Fruit fly (Drosophila melanogaster): Measurements from ENCODE around the gene CG9356.

CG9356 gene

DNA sequence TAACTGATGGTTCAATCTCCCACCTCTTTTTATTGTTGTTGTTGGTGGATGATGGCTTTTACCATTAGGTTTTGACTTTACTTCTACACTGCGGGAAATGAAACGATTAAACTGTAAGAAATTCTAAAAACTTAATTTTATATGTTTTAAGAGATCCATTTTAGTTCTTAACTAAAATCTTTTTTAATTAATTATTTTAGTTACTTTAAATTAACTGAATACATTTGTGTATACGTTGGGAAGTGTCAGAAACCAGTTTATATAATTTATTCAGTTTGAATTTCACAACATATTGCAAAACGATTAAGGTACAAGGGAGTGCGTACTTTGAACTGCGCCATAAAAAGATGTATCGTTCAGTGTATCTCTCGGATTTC is 50.8 kb downstream of the CG9356 start (continued):
- TF ChIP-seq sens (GFP tag) (peak; percentile 97), oc (tag; optimal IDR thresholded peaks at IDR 0.05) (peak; percentile 72), Meics (GFP tag; optimal IDR thresholded peaks at IDR 0.05) (peak; percentile 87), Sox100B (GFP tag; optimal IDR thresholded peaks at IDR 0.05) (peak; percentile 91), ken (GFP tag; IDR thresholded peaks at IDR 0.05) (no peak), NFAT (GFP tag; IDR thresholded peaks at IDR 0.05) (no peak), en (GFP tag; optimal IDR thresholded peaks at IDR 0.05) (no peak), CkIIα-i1 (GFP tag; IDR thresholded peaks at IDR 0.05) (no peak), CG4820 (GFP tag; optimal IDR thresholded peaks at IDR 0.05) (peak; percentile 74), Scr (GFP tag; IDR thresholded peaks at IDR 0.05; ENCODE audit: partially characterized antibody) (no peak), CG3065 (GFP tag; optimal IDR thresholded peaks at IDR 0.05) (peak; percentile 58), CG31365 (tag; optimal IDR thresholded peaks at IDR 0.05) (no peak), seq (GFP tag; IDR thresholded peaks at IDR 0.05) (no peak), ci (GFP tag; IDR thresholded peaks at IDR 0.05) (no peak), lola (GFP tag; optimal IDR thresholded peaks at IDR 0.05) (peak in 1 of 3 experiments; percentile 89), CG9932 (GFP tag; IDR thresholded peaks at IDR 0.05) (no peak), CG5180 (GFP tag; optimal IDR thresholded peaks at IDR 0.05) (peak; percentile 64), trh (GFP tag; optimal IDR thresholded peaks at IDR 0.05) (peak; percentile 36), rib (GFP tag; IDR thresholded peaks at IDR 0.05) (no peak), grau (tag; optimal IDR thresholded peaks at IDR 0.05) (peak; percentile 89), CG17829 (tag; optimal IDR thresholded peaks at IDR 0.05) (peak; percentile 93), br (optimal IDR thresholded peaks at IDR 0.05) (no peak), Med (GFP tag) (peak; percentile 85), hkb (optimal IDR thresholded peaks at IDR 0.05) (no peak), hkb (GFP tag; IDR thresholded peaks at IDR 0.05) (no peak), B-H1 (GFP tag; IDR thresholded peaks at IDR 0.05) (no peak), CG17802 (tag; optimal IDR thresholded peaks at IDR 0.05) (peak; percentile 26), CG18476 (GFP tag; optimal IDR thresholded peaks at IDR 0.05) (peak; percentile 85), CG10431 (GFP tag; optimal IDR thresholded peaks at IDR 0.05) (peak; percentile 77), CG10979 (tag; optimal IDR thresholded peaks at IDR 0.05) (peak; percentile 93), nau (GFP tag; optimal IDR thresholded peaks at IDR 0.05) (peak; percentile 73), Max (GFP tag; optimal IDR thresholded peaks at IDR 0.05) (peak; percentile 78), NfI (GFP tag; optimal IDR thresholded peaks at IDR 0.05) (peak; percentile 83), exex (tag; optimal IDR thresholded peaks at IDR 0.05) (peak; percentile 51), fru (optimal IDR thresholded peaks at IDR 0.05) (no peak), Awh (GFP tag; IDR thresholded peaks at IDR 0.05) (no peak), CG17385 (GFP tag; optimal IDR thresholded peaks at IDR 0.05) (peak; percentile 84), CG7839 (tag; optimal IDR thresholded peaks at IDR 0.05) (peak; percentile 93), corto (GFP tag; optimal IDR thresholded peaks at IDR 0.05) (peak; percentile 46), tna (GFP tag; IDR thresholded peaks at IDR 0.05; ENCODE audit: partially characterized antibody) (no peak), Stat92E (GFP tag; optimal IDR thresholded peaks at IDR 0.05) (peak in 1 of 3 experiments; percentile 45), CG8089 (GFP tag; optimal IDR thresholded peaks at IDR 0.05) (peak; percentile 9), Hsf (GFP tag; optimal IDR thresholded peaks at IDR 0.05) (peak; percentile 75), zfh2 (GFP tag; optimal IDR thresholded peaks at IDR 0.05) (peak; percentile 1), CG32767 (GFP tag; IDR thresholded peaks at IDR 0.05) (no peak), wor (GFP tag; IDR thresholded peaks at IDR 0.05) (no peak), unc-4 (GFP tag; IDR thresholded peaks at IDR 0.05; ENCODE audit: partially characterized antibody) (no peak), CG2202 (tag; optimal IDR thresholded peaks at IDR 0.05) (peak; percentile 75), CHES-1-like (GFP tag; optimal IDR thresholded peaks at IDR 0.05) (peak; percentile 1), onecut (GFP tag; IDR thresholded peaks at IDR 0.05) (peak; percentile 66), Rfx (GFP tag; IDR thresholded peaks at IDR 0.05) (no peak), mam (GFP tag; optimal IDR thresholded peaks at IDR 0.05) (peak; percentile 38)

All from whole organism, embryonic.